Fruit fly (Drosophila melanogaster) whole organism, prepupa: Measurements from ENCODE around the gene CG32036.
A peak's percentile ranks its signal among the peaks of the same experiment; 100 is the strongest.

Experiments
- Blimp-1 ChIP-seq: fragments of 200-800 bp; sonication (Bioruptor generic); optimal IDR thresholded peaks from 3 replicates; lab custom pipeline; 2017; ENCODE audit warnings: missing biosample characterization, missing genetic modification characterization, mild to moderate bottlenecking, moderate library complexity, missing genetic modification reagents
- CG10631 ChIP-seq: fragments of 200-800 bp; sonication (Bioruptor generic); optimal IDR thresholded peaks from 2 replicates; lab custom pipeline; 2016; ENCODE audit warnings: missing biosample characterization, missing genetic modification characterization
- CG10669 ChIP-seq: fragments of 200-800 bp; sonication (Bioruptor generic); optimal IDR thresholded peaks from 3 replicates; lab custom pipeline; 2018; ENCODE audit warnings: missing biosample characterization, mild to moderate bottlenecking, missing genetic modification characterization, moderate library complexity
- CG11294 ChIP-seq: fragments of 200-800 bp; sonication (Bioruptor generic); IDR thresholded peaks from 2 replicates; pipeline ENCODE4 v1.3.6; 2022; ENCODE audit warnings: missing biosample characterization, missing genetic modification characterization
- CG11762 ChIP-seq: fragments of 200-800 bp; sonication (Bioruptor generic); optimal IDR thresholded peaks from 3 replicates; lab custom pipeline; 2016; ENCODE audit warnings: missing biosample characterization, missing genetic modification characterization; ENCODE audit not compliant: insufficient read depth
- CG11902 ChIP-seq: fragments of 200-800 bp; sonication (Bioruptor generic); optimal IDR thresholded peaks from 3 replicates; lab custom pipeline; 2016; ENCODE audit warnings: missing biosample characterization, missing genetic modification characterization
- CG15336 ChIP-seq: fragments of 200-800 bp; sonication (Bioruptor generic); IDR thresholded peaks from 2 replicates; pipeline ENCODE4 v1.3.6; 2022; ENCODE audit warnings: missing biosample characterization, missing genetic modification characterization
- CG1621 ChIP-seq: fragments of 200-800 bp; sonication (Bioruptor generic); optimal IDR thresholded peaks from 3 replicates; lab custom pipeline; 2018; ENCODE audit warnings: missing biosample characterization, mild to moderate bottlenecking, missing genetic modification characterization
- CG16779 ChIP-seq: fragments of 200-800 bp; sonication (Bioruptor generic); optimal IDR thresholded peaks from 3 replicates; lab custom pipeline; 2017; ENCODE audit warnings: missing biosample characterization, mild to moderate bottlenecking, missing genetic modification characterization
- CG3032 ChIP-seq: fragments of 200-800 bp; optimal IDR thresholded peaks from 2 replicates; lab custom pipeline; 2019; ENCODE audit warnings: missing biosample characterization, mild to moderate bottlenecking, missing genetic modification characterization, moderate library complexity
- CG32006 ChIP-seq: fragments of 200-800 bp; sonication (Bioruptor generic); optimal IDR thresholded peaks from 3 replicates; lab custom pipeline; 2017; ENCODE audit warnings: missing biosample characterization, mild to moderate bottlenecking, missing genetic modification characterization
- CG4318 ChIP-seq: fragments of 200-800 bp; sonication (Bioruptor generic); optimal IDR thresholded peaks from 3 replicates; lab custom pipeline; 2017; ENCODE audit warnings: missing biosample characterization, mild to moderate bottlenecking, missing genetic modification characterization
- CG6163 ChIP-seq: fragments of 200-800 bp; sonication (Bioruptor generic); IDR thresholded peaks from 3 replicates; pipeline ENCODE4 v1.3.6; 2022; ENCODE audit warnings: missing biosample characterization, missing genetic modification characterization
- CG6276 ChIP-seq: fragments of 200-800 bp; sonication (Bioruptor generic); optimal IDR thresholded peaks from 2 replicates; lab custom pipeline; 2017; ENCODE audit warnings: missing biosample characterization, mild to moderate bottlenecking, missing genetic modification characterization
- CG6808 ChIP-seq: fragments of 200-800 bp; sonication (Bioruptor generic); optimal IDR thresholded peaks from 3 replicates; lab custom pipeline; 2017; ENCODE audit warnings: missing biosample characterization, missing genetic modification characterization, mild to moderate bottlenecking, moderate library complexity, missing genetic modification reagents
- CG6854 ChIP-seq: fragments of 200-800 bp; sonication (Bioruptor generic); optimal IDR thresholded peaks from 2 replicates; lab custom pipeline; 2017; ENCODE audit warnings: missing biosample characterization, mild to moderate bottlenecking, missing genetic modification characterization
- CG7368 ChIP-seq: fragments of 200-800 bp; sonication (Bioruptor generic); optimal IDR thresholded peaks from 3 replicates; lab custom pipeline; 2016; ENCODE audit warnings: missing biosample characterization, missing genetic modification characterization
- CG8119 ChIP-seq: fragments of 200-800 bp; sonication (Bioruptor generic); IDR thresholded peaks from 3 replicates; pipeline ENCODE4 v1.3.6; 2022; ENCODE audit warnings: missing biosample characterization, missing genetic modification characterization
- CG8319 ChIP-seq: fragments of 200-800 bp; sonication (Bioruptor generic); optimal IDR thresholded peaks from 3 replicates; lab custom pipeline; 2016; ENCODE audit warnings: missing biosample characterization, missing genetic modification characterization
- CG8632 ChIP-seq: fragments of 200-800 bp; sonication (Bioruptor generic); optimal IDR thresholded peaks from 3 replicates; lab custom pipeline; 2016; ENCODE audit warnings: missing biosample characterization, missing genetic modification characterization
- CG9139 ChIP-seq: fragments of 200-800 bp; sonication (Bioruptor generic); optimal IDR thresholded peaks from 3 replicates; lab custom pipeline; 2017; ENCODE audit warnings: missing biosample characterization, mild to moderate bottlenecking, missing genetic modification characterization
- Eip75B ChIP-seq: fragments of 200-800 bp; sonication (Bioruptor generic); optimal IDR thresholded peaks from 3 replicates; lab custom pipeline; 2016; ENCODE audit warnings: missing biosample characterization, missing genetic modification characterization
- Eip78C ChIP-seq: fragments of 200-800 bp; sonication (Bioruptor generic); peaks from one replicate; lab custom pipeline; 2016; ENCODE audit warnings: missing biosample characterization, missing genetic modification characterization
- Eip93F ChIP-seq: fragments of 200-800 bp; sonication (Bioruptor generic); optimal IDR thresholded peaks from 2 replicates; lab custom pipeline; 2016; ENCODE audit warnings: missing biosample characterization, mild to moderate bottlenecking, missing genetic modification characterization
- Ets21C ChIP-seq: fragments of 200-800 bp; sonication (Bioruptor generic); optimal IDR thresholded peaks from 3 replicates; lab custom pipeline; 2016; ENCODE audit warnings: missing biosample characterization, missing genetic modification characterization
- Ets96B ChIP-seq: fragments of 200-800 bp; optimal IDR thresholded peaks from 2 replicates; lab custom pipeline; 2019; ENCODE audit warnings: missing biosample characterization, mild to moderate bottlenecking, missing genetic modification characterization, moderate library complexity
- Gug ChIP-seq: fragments of 200-800 bp; sonication (Bioruptor generic); IDR thresholded peaks from 2 replicates; pipeline ENCODE4 v1.3.6; 2022; ENCODE audit warnings: missing biosample characterization, missing genetic modification characterization
- Hr38 ChIP-seq: sonication (Bioruptor generic); optimal IDR thresholded peaks from 2 replicates; lab custom pipeline; 2016; ENCODE audit warnings: missing biosample characterization, missing genetic modification characterization
- Hr39 ChIP-seq: fragments of 200-800 bp; sonication (Bioruptor generic); optimal IDR thresholded peaks from 2 replicates; lab custom pipeline; 2016; ENCODE audit warnings: missing biosample characterization, missing genetic modification characterization
- Hr4 ChIP-seq: fragments of 200-800 bp; sonication (Bioruptor generic); optimal IDR thresholded peaks from 3 replicates; lab custom pipeline; 2016; ENCODE audit warnings: missing biosample characterization, missing genetic modification characterization
- Met ChIP-seq: fragments of 200-800 bp; sonication (Bioruptor generic); optimal IDR thresholded peaks from 3 replicates; lab custom pipeline; 2016; ENCODE audit warnings: missing biosample characterization, missing genetic modification characterization
- OdsH ChIP-seq: fragments of 200-800 bp; sonication (Bioruptor generic); optimal IDR thresholded peaks from 3 replicates; lab custom pipeline; 2016; ENCODE audit warnings: missing biosample characterization, missing genetic modification characterization
- Smox ChIP-seq: fragments of 200-800 bp; sonication (Bioruptor generic); optimal IDR thresholded peaks from 3 replicates; lab custom pipeline; 2016; ENCODE audit warnings: missing biosample characterization, missing genetic modification characterization
- Sox102F ChIP-seq: fragments of 200-800 bp; sonication (Bioruptor generic); optimal IDR thresholded peaks from 2 replicates; lab custom pipeline; 2016; ENCODE audit warnings: missing biosample characterization, mild to moderate bottlenecking, missing genetic modification characterization
- Sox14 ChIP-seq: fragments of 200-800 bp; sonication (Bioruptor generic); optimal IDR thresholded peaks from 3 replicates; lab custom pipeline; 2016; ENCODE audit warnings: missing biosample characterization, missing genetic modification characterization
- Sox15 ChIP-seq: fragments of 200-800 bp; sonication (Bioruptor generic); optimal IDR thresholded peaks from 3 replicates; lab custom pipeline; 2016; ENCODE audit warnings: missing biosample characterization, missing genetic modification characterization
- achi ChIP-seq: fragments of 200-800 bp; sonication (Bioruptor generic); optimal IDR thresholded peaks from 3 replicates; lab custom pipeline; 2016; ENCODE audit warnings: missing biosample characterization, missing genetic modification characterization
- acj6 ChIP-seq: fragments of 200-800 bp; sonication (Bioruptor generic); optimal IDR thresholded peaks from 3 replicates; lab custom pipeline; 2016; ENCODE audit warnings: missing biosample characterization, missing genetic modification characterization
- cyc ChIP-seq: fragments of 200-800 bp; sonication (Bioruptor generic); optimal IDR thresholded peaks from 3 replicates; lab custom pipeline; 2016; ENCODE audit warnings: missing biosample characterization, missing genetic modification characterization
- dac ChIP-seq: fragments of 200-800 bp; sonication (Bioruptor generic); optimal IDR thresholded peaks from 2 replicates; lab custom pipeline; 2017; ENCODE audit warnings: missing biosample characterization, mild to moderate bottlenecking, missing genetic modification characterization
- dsx ChIP-seq: fragments of 200-800 bp; optimal IDR thresholded peaks from 3 replicates; lab custom pipeline; 2019; ENCODE audit warnings: missing biosample characterization, mild to moderate bottlenecking, missing genetic modification characterization, moderate library complexity; ENCODE audit not compliant: poor library complexity, severe bottlenecking
- eg ChIP-seq: fragments of 200-800 bp; sonication (Bioruptor generic); IDR thresholded peaks from 3 replicates; pipeline ENCODE4 v1.3.6; 2022; ENCODE audit warnings: missing biosample characterization, missing genetic modification characterization
- fd59A ChIP-seq: fragments of 200-800 bp; sonication (Bioruptor generic); optimal IDR thresholded peaks from 2 replicates; lab custom pipeline; 2017; ENCODE audit warnings: missing biosample characterization, mild to moderate bottlenecking, missing genetic modification characterization, missing genetic modification reagents
- fd85E ChIP-seq: fragments of 200-800 bp; sonication (Bioruptor generic); optimal IDR thresholded peaks from 3 replicates; lab custom pipeline; 2016; ENCODE audit warnings: missing biosample characterization, missing genetic modification characterization
- fkh ChIP-seq: fragments of 200-800 bp; sonication (Bioruptor generic); optimal IDR thresholded peaks from 3 replicates; lab custom pipeline; 2017; ENCODE audit warnings: missing biosample characterization, mild to moderate bottlenecking, missing genetic modification characterization, moderate library complexity
- net ChIP-seq: fragments of 200-800 bp; sonication (Bioruptor generic); optimal IDR thresholded peaks from 3 replicates; lab custom pipeline; 2016; ENCODE audit warnings: missing biosample characterization, missing genetic modification characterization
- pdm3 ChIP-seq: fragments of 200-800 bp; sonication (Bioruptor generic); optimal IDR thresholded peaks from 3 replicates; lab custom pipeline; 2016; ENCODE audit warnings: missing biosample characterization, missing genetic modification characterization
- salr ChIP-seq, 2 experiments: fragments of 200-800 bp; sonication (Bioruptor generic); optimal IDR thresholded peaks; 3 replicates each; lab custom pipeline; 2016 to 2018; ENCODE audit warnings: missing biosample characterization in 2 of 2, missing genetic modification characterization in 2 of 2, mild to moderate bottlenecking in 1 of 2
- spab ChIP-seq: fragments of 200-800 bp; sonication (Bioruptor generic); optimal IDR thresholded peaks from 2 replicates; lab custom pipeline; 2017; ENCODE audit warnings: missing biosample characterization, mild to moderate bottlenecking, missing genetic modification characterization, missing genetic modification reagents
- ss ChIP-seq, 2 experiments: fragments of 200-800 bp; sonication (Bioruptor generic); optimal IDR thresholded peaks; 2 replicates in 1 of 2; 3 replicates in 1 of 2; lab custom pipeline; 2017 to 2018; ENCODE audit warnings: mild to moderate bottlenecking in 2 of 2, missing biosample characterization in 2 of 2, missing genetic modification characterization in 2 of 2, moderate library complexity in 1 of 2
- svp ChIP-seq: fragments of 200-800 bp; sonication (Bioruptor generic); peaks from one replicate; lab custom pipeline; 2016; ENCODE audit warnings: missing biosample characterization, missing genetic modification characterization
- topi ChIP-seq: fragments of 200-800 bp; sonication (Bioruptor generic); optimal IDR thresholded peaks from 3 replicates; lab custom pipeline; 2016; ENCODE audit warnings: missing biosample characterization, missing genetic modification characterization
- vri ChIP-seq: fragments of 200-800 bp; sonication (Bioruptor generic); optimal IDR thresholded peaks from 3 replicates; lab custom pipeline; 2016; ENCODE audit warnings: missing biosample characterization, mild to moderate bottlenecking, missing genetic modification characterization

CG32036 gene

dm6 chr3L:9466595-9466994, 22.4 kb downstream of the CG32036 start:
- TF ChIP-seq svp (GFP tag; lab: Kevin White, UChicago) (no peak), Blimp-1 (GFP tag; lab: Kevin White, UChicago) (no peak), CG8632 (GFP tag; lab: Kevin White, UChicago) (no peak), CG6808 (GFP tag; lab: Kevin White, UChicago) (no peak), Sox15 (no peak), Hr4 (GFP tag; lab: Kevin White, UChicago) (peak; percentile 38), CG8319 (no peak), fd59A (no peak), salr (GFP tag; optimal IDR thresholded peaks at IDR 0.05; lab: Kevin White, UChicago) (no peak), CG9139 (GFP tag; lab: Kevin White, UChicago) (no peak), Ets21C (GFP tag; lab: Kevin White, UChicago) (no peak), CG15336 (GFP tag; lab: Robert Waterston, UW) (no peak), cyc (GFP tag; lab: Kevin White, UChicago) (no peak), fd85E (GFP tag; lab: Kevin White, UChicago) (no peak), achi (GFP tag; lab: Kevin White, UChicago) (peak; percentile 2), CG6854 (GFP tag; lab: Kevin White, UChicago) (no peak), CG6276 (GFP tag; lab: Kevin White, UChicago) (peak; percentile 6), eg (no peak), topi (no peak), acj6 (GFP tag; lab: Kevin White, UChicago) (peak; percentile 2), CG8119 (GFP tag; lab: Robert Waterston, UW) (no peak), Sox102F (no peak), CG10669 (GFP tag; lab: Kevin White, UChicago) (no peak), Eip78C (GFP tag; lab: Kevin White, UChicago) (peak; percentile 73), CG10631 (no peak), CG16779 (tag; lab: Kevin White, UChicago) (no peak), Gug (GFP tag; lab: Robert Waterston, UW) (no peak), CG7368 (GFP tag; lab: Kevin White, UChicago) (no peak), pdm3 (GFP tag; lab: Kevin White, UChicago) (peak; percentile 6), Smox (GFP tag; lab: Kevin White, UChicago) (peak; percentile 10), CG4318 (no peak), spab (GFP tag; lab: Kevin White, UChicago) (no peak), CG1621 (tag; lab: Kevin White, UChicago) (no peak), CG11902 (GFP tag; lab: Kevin White, UChicago) (no peak), OdsH (GFP tag; lab: Kevin White, UChicago) (peak; percentile 20), Ets96B (no peak), dsx (GFP tag; lab: Kevin White, UChicago) (no peak), Eip75B (GFP tag; lab: Kevin White, UChicago) (no peak), Sox14 (no peak), CG6163 (GFP tag; lab: Robert Waterston, UW) (no peak), vri (GFP tag; lab: Kevin White, UChicago) (no peak), Hr38 (GFP tag; lab: Kevin White, UChicago) (no peak), net (GFP tag; lab: Kevin White, UChicago) (peak; percentile 10), Eip93F (GFP tag; lab: Kevin White, UChicago) (no peak), CG3032 (tag; lab: Kevin White, UChicago) (peak; percentile 3), CG11762 (no peak), dac (GFP tag; lab: Kevin White, UChicago) (no peak), Met (GFP tag; lab: Kevin White, UChicago) (no peak), ss (GFP tag; optimal IDR thresholded peaks at IDR 0.05; lab: Kevin White, UChicago) (no peak), CG32006 (GFP tag; lab: Kevin White, UChicago) (peak; percentile 52), fkh (GFP tag; lab: Kevin White, UChicago) (no peak), CG11294 (no peak), Hr39 (GFP tag; lab: Kevin White, UChicago) (no peak)
